Fruit fly (Drosophila melanogaster) whole organism, embryonic: Measurements from ENCODE around the gene nol.

Experiments
- Awh ChIP-seq: fragments of 200-800 bp; sonication (Bioruptor generic); IDR thresholded peaks from 2 replicates; pipeline ENCODE4, ENCODE4 v1.3.6; 2022; ENCODE audit warnings: missing biosample characterization, missing genetic modification characterization
- CG11696 ChIP-seq: fragments of 200-800 bp; sonication (Bioruptor generic); IDR thresholded peaks from 2 replicates; pipeline ENCODE4 v1.3.6; 2022; ENCODE audit warnings: missing biosample characterization, missing genetic modification characterization
- CG12071 ChIP-seq: fragments of 200-800 bp; sonication (Bioruptor generic); optimal IDR thresholded peaks from 3 replicates; lab custom pipeline; 2018; ENCODE audit warnings: missing biosample characterization, mild to moderate bottlenecking, missing genetic modification characterization
- CG14050 ChIP-seq: fragments of 200-800 bp; sonication (Bioruptor generic); IDR thresholded peaks from 3 replicates; pipeline ENCODE4 v1.3.6; 2022; ENCODE audit warnings: missing biosample characterization, missing genetic modification characterization
- CG17612 ChIP-seq: fragments of 200-800 bp; sonication (Bioruptor generic); IDR thresholded peaks from 2 replicates; pipeline ENCODE4 v1.3.6; 2022; ENCODE audit warnings: missing biosample characterization, missing genetic modification characterization
- CG1832 ChIP-seq: fragments of 200-800 bp; sonication (Bioruptor generic); optimal IDR thresholded peaks from 2 replicates; lab custom pipeline; 2017; ENCODE audit warnings: missing biosample characterization, mild to moderate bottlenecking, missing genetic modification characterization, inconsistent platforms
- CG2116 ChIP-seq: fragments of 200-800 bp; sonication (Bioruptor generic); optimal IDR thresholded peaks from 3 replicates; lab custom pipeline; 2018; ENCODE audit warnings: missing biosample characterization, mild to moderate bottlenecking, missing genetic modification characterization
- CG2129 ChIP-seq: fragments of 200-800 bp; sonication (Bioruptor generic); IDR thresholded peaks from 2 replicates; pipeline ENCODE4 v1.3.6; 2022; ENCODE audit warnings: missing biosample characterization, missing genetic modification characterization; ENCODE audit not compliant: partially characterized antibody
- CG2712 ChIP-seq: fragments of 200-800 bp; optimal IDR thresholded peaks from 3 replicates; lab custom pipeline; 2019; ENCODE audit warnings: missing biosample characterization, mild to moderate bottlenecking, missing genetic modification characterization, moderate library complexity
- CG31365 ChIP-seq: fragments of 200-800 bp; sonication (Bioruptor generic); optimal IDR thresholded peaks from 2 replicates; lab custom pipeline; 2018; ENCODE audit warnings: missing biosample characterization, mild to moderate bottlenecking, missing genetic modification characterization
- CG3163 ChIP-seq: fragments of 200-800 bp; sonication (Bioruptor generic); optimal IDR thresholded peaks from 3 replicates; lab custom pipeline; 2016; ENCODE audit warnings: missing biosample characterization, missing genetic modification characterization
- CG3726 ChIP-seq: fragments of 200-800 bp; sonication (Bioruptor generic); IDR thresholded peaks from 3 replicates; pipeline ENCODE4, ENCODE4 v1.3.6; 2022; ENCODE audit warnings: missing biosample characterization, missing genetic modification characterization
- CG5953 ChIP-seq: fragments of 200-800 bp; sonication (Bioruptor generic); IDR thresholded peaks from 2 replicates; pipeline ENCODE4 v1.3.6; 2022; ENCODE audit warnings: missing biosample characterization, missing genetic modification characterization
- CG6272 ChIP-seq: fragments of 200-800 bp; sonication (Bioruptor generic); IDR thresholded peaks from 2 replicates; pipeline ENCODE4 v1.3.6; 2022; ENCODE audit warnings: missing biosample characterization, missing genetic modification characterization
- CG6654 ChIP-seq: fragments of 200-800 bp; sonication (Bioruptor generic); optimal IDR thresholded peaks from 2 replicates; lab custom pipeline; 2017; ENCODE audit warnings: missing biosample characterization, mild to moderate bottlenecking, missing genetic modification characterization
- CG6765 ChIP-seq: fragments of 200-800 bp; sonication (Bioruptor generic); optimal IDR thresholded peaks from 3 replicates; lab custom pipeline; 2017; ENCODE audit warnings: missing biosample characterization, mild to moderate bottlenecking, missing genetic modification characterization
- CG6791 ChIP-seq: fragments of 200-800 bp; sonication (Bioruptor generic); IDR thresholded peaks from 3 replicates; pipeline ENCODE4 v1.3.6; 2022; ENCODE audit warnings: missing biosample characterization, missing genetic modification characterization; ENCODE audit not compliant: partially characterized antibody
- CG9797 ChIP-seq: fragments of 200-800 bp; sonication (Bioruptor generic); optimal IDR thresholded peaks from 3 replicates; lab custom pipeline; 2018; ENCODE audit warnings: missing biosample characterization, mild to moderate bottlenecking, missing genetic modification characterization
- Deaf1 ChIP-seq: fragments of 200-800 bp; optimal IDR thresholded peaks from 3 replicates; lab custom pipeline; 2019; ENCODE audit warnings: missing biosample characterization, mild to moderate bottlenecking, missing genetic modification characterization, moderate library complexity
- Gug ChIP-seq: fragments of 200-800 bp; sonication (Bioruptor generic); IDR thresholded peaks from 4 replicates; pipeline ENCODE4 v1.3.6; 2022; ENCODE audit warnings: missing biosample characterization, missing genetic modification characterization
- H15 ChIP-seq: fragments of 200-800 bp; sonication (Bioruptor generic); IDR thresholded peaks from 3 replicates; pipeline ENCODE4 v1.3.6; 2022; ENCODE audit warnings: missing biosample characterization, missing genetic modification characterization
- HLH54F ChIP-seq: fragments of 200-800 bp; sonication (Bioruptor generic); optimal IDR thresholded peaks from 3 replicates; lab custom pipeline; 2016; ENCODE audit warnings: missing biosample characterization, missing genetic modification characterization
- Hand ChIP-seq: fragments of 200-800 bp; sonication (Bioruptor generic); optimal IDR thresholded peaks from 2 replicates; lab custom pipeline; 2017; ENCODE audit warnings: mild to moderate bottlenecking, missing biosample characterization, missing genetic modification reagents, missing genetic modification characterization
- Hr51 ChIP-seq, 2 experiments: fragments of 200-800 bp; sonication (Bioruptor generic); optimal IDR thresholded peaks; 2 replicates in 1 of 2; 3 replicates in 1 of 2; lab custom pipeline; 2016 to 2018; ENCODE audit warnings: missing biosample characterization in 2 of 2, missing genetic modification characterization in 2 of 2, mild to moderate bottlenecking in 1 of 2, moderate library complexity in 1 of 2
- Lhr ChIP-seq: fragments of 200-800 bp; sonication (Bioruptor generic); optimal IDR thresholded peaks from 3 replicates; lab custom pipeline; 2017; ENCODE audit warnings: mild to moderate bottlenecking, missing biosample characterization, missing genetic modification reagents, missing genetic modification characterization
- MESR4 ChIP-seq: fragments of 200-800 bp; sonication (Bioruptor generic); optimal IDR thresholded peaks from 2 replicates; lab custom pipeline; 2018; ENCODE audit warnings: missing biosample characterization, mild to moderate bottlenecking, missing genetic modification characterization, moderate library complexity
- Neu2 ChIP-seq: fragments of 200-800 bp; sonication (Bioruptor generic); optimal IDR thresholded peaks from 3 replicates; lab custom pipeline; 2016; ENCODE audit warnings: missing biosample characterization, missing genetic modification characterization, borderline replicate concordance
- Nf-YA ChIP-seq: fragments of 200-800 bp; sonication (Bioruptor generic); IDR thresholded peaks from 2 replicates; pipeline ENCODE4 v1.3.6; 2022; ENCODE audit warnings: missing biosample characterization, missing genetic modification characterization
- Rfx ChIP-seq: fragments of 200-800 bp; sonication (Bioruptor generic); IDR thresholded peaks from 2 replicates; pipeline ENCODE4 v1.3.6; 2022; ENCODE audit warnings: missing biosample characterization, missing genetic modification characterization
- Sox100B ChIP-seq: fragments of 200-800 bp; sonication (Bioruptor generic); optimal IDR thresholded peaks from 3 replicates; lab custom pipeline; 2018; ENCODE audit warnings: missing biosample characterization, mild to moderate bottlenecking, missing genetic modification characterization
- Spps ChIP-seq: fragments of 200-800 bp; sonication (Bioruptor generic); optimal IDR thresholded peaks from 2 replicates; lab custom pipeline; 2018; ENCODE audit warnings: missing biosample characterization, mild to moderate bottlenecking, missing genetic modification characterization
- Xrp1 ChIP-seq: fragments of 200-800 bp; sonication (Bioruptor generic); IDR thresholded peaks from 2 replicates; pipeline ENCODE4 v1.3.6; 2022; ENCODE audit warnings: missing biosample characterization, missing genetic modification characterization
- bsh ChIP-seq, 2 experiments: fragments of 200-800 bp; sonication (Bioruptor generic); optimal IDR thresholded peaks; 2 replicates each; lab custom pipeline; 2017 to 2018; ENCODE audit warnings: mild to moderate bottlenecking in 2 of 2, missing biosample characterization in 2 of 2, missing genetic modification characterization in 2 of 2, moderate library complexity in 1 of 2
- chif ChIP-seq, 2 experiments: fragments of 200-800 bp; sonication (Bioruptor generic); optimal IDR thresholded peaks; 3 replicates each; lab custom pipeline; 2016; ENCODE audit warnings: missing biosample characterization in 2 of 2, missing genetic modification characterization in 2 of 2
- crp ChIP-seq, 2 experiments: fragments of 200-800 bp; sonication (Bioruptor generic); optimal IDR thresholded peaks; 2 replicates in 1 of 2; 3 replicates in 1 of 2; lab custom pipeline; 2017; ENCODE audit warnings: missing biosample characterization in 2 of 2, missing genetic modification characterization in 2 of 2, mild to moderate bottlenecking in 1 of 2, moderate library complexity in 1 of 2
- ems ChIP-seq: fragments of 200-800 bp; sonication (Bioruptor generic); optimal IDR thresholded peaks from 3 replicates; lab custom pipeline; 2016; ENCODE audit warnings: missing biosample characterization, missing genetic modification characterization
- gsb ChIP-seq: fragments of 200-800 bp; sonication (Bioruptor generic); IDR thresholded peaks from 2 replicates; pipeline ENCODE4 v1.3.6; 2022; ENCODE audit warnings: missing biosample characterization, missing genetic modification characterization
- kah ChIP-seq: fragments of 200-800 bp; sonication (Bioruptor generic); optimal IDR thresholded peaks from 2 replicates; lab custom pipeline; 2018; ENCODE audit warnings: missing biosample characterization, mild to moderate bottlenecking, missing genetic modification characterization
- kni ChIP-seq: fragments of 200-800 bp; sonication (Bioruptor generic); optimal IDR thresholded peaks from 3 replicates; lab custom pipeline; 2017; ENCODE audit warnings: mild to moderate bottlenecking, missing biosample characterization, missing genetic modification reagents, missing genetic modification characterization
- lab ChIP-seq: fragments of 200-800 bp; sonication (Bioruptor generic); optimal IDR thresholded peaks from 3 replicates; lab custom pipeline; 2017; ENCODE audit warnings: missing biosample characterization, missing genetic modification characterization, mild to moderate bottlenecking, moderate library complexity, missing genetic modification reagents
- oc ChIP-seq: fragments of 200-800 bp; sonication (Bioruptor generic); optimal IDR thresholded peaks from 2 replicates; lab custom pipeline; 2018; ENCODE audit warnings: missing biosample characterization, mild to moderate bottlenecking, missing genetic modification characterization, moderate library complexity
- odd ChIP-seq: fragments of 200-800 bp; sonication (Bioruptor generic); optimal IDR thresholded peaks from 2 replicates; lab custom pipeline; 2017; ENCODE audit warnings: missing biosample characterization, mild to moderate bottlenecking, missing genetic modification characterization
- onecut ChIP-seq: fragments of 200-800 bp; sonication (Bioruptor generic); IDR thresholded peaks from 2 replicates; pipeline ENCODE4 v1.3.6; 2022; ENCODE audit warnings: missing biosample characterization, missing genetic modification characterization
- psq ChIP-seq: fragments of 200-800 bp; sonication (Bioruptor generic); optimal IDR thresholded peaks from 2 replicates; lab custom pipeline; 2017; ENCODE audit warnings: missing biosample characterization, missing genetic modification characterization
- ranshi ChIP-seq: fragments of 200-800 bp; sonication (Bioruptor generic); IDR thresholded peaks from 2 replicates; pipeline ENCODE4 v1.3.6; 2022; ENCODE audit warnings: missing biosample characterization, missing genetic modification characterization
- sens ChIP-seq: fragments of 200-800 bp; sonication (Bioruptor generic); peaks from one replicate; lab custom pipeline; 2016; ENCODE audit warnings: missing biosample characterization, missing genetic modification characterization
- sr ChIP-seq: fragments of 200-800 bp; sonication (Bioruptor generic); IDR thresholded peaks from 3 replicates; pipeline ENCODE4 v1.3.6; 2022; ENCODE audit warnings: missing biosample characterization, missing genetic modification characterization
- tap ChIP-seq: fragments of 200-800 bp; optimal IDR thresholded peaks from 3 replicates; lab custom pipeline; 2019; ENCODE audit warnings: missing biosample characterization, mild to moderate bottlenecking, missing genetic modification characterization, moderate library complexity
- trh ChIP-seq: fragments of 200-800 bp; sonication (Bioruptor generic); optimal IDR thresholded peaks from 2 replicates; lab custom pipeline; 2016; ENCODE audit warnings: missing biosample characterization, missing genetic modification characterization
- ttk ChIP-seq: fragments of 200-800 bp; sonication (Bioruptor generic); IDR thresholded peaks from 2 replicates; pipeline ENCODE4 v2.1.2; 2022; ENCODE audit warnings: missing biosample characterization, missing genetic modification characterization
- yki ChIP-seq: fragments of >200 bp; optimal IDR thresholded peaks from 3 replicates; lab custom pipeline; 2018

The nol gene

dm6 chr3L:11120419-11120958, 10.1 kb upstream of the nol start, which contains the start of the genes FoxK and mRpL2 (continued):
- TF ChIP-seq CG11696 (GFP tag; lab: Robert Waterston, UW) (no peak), oc (tag; lab: Kevin White, UChicago) (no peak), Lhr (GFP tag; lab: Kevin White, UChicago) (no peak), CG3163 (GFP tag; lab: Kevin White, UChicago) (no peak), Nf-YA (GFP tag; lab: Robert Waterston, UW) (no peak), CG2116 (GFP tag; lab: Kevin White, UChicago) (peak; percentile 35), CG6791 (GFP tag; lab: Robert Waterston, UW) (peak; percentile 54; the same call in 2 of the 3 replicates), kah (GFP tag; lab: Kevin White, UChicago) (no peak), Rfx (GFP tag; lab: Robert Waterston, UW) (no peak), Awh (GFP tag; lab: Robert Waterston, UW) (no peak), kni (GFP tag; lab: Kevin White, UChicago) (no peak), Xrp1 (GFP tag; lab: Robert Waterston, UW) (no peak), ems (GFP tag; lab: Kevin White, UChicago) (no peak), trh (GFP tag; lab: Kevin White, UChicago) (no peak), Deaf1 (no peak), CG6654 (GFP tag; lab: Kevin White, UChicago) (no peak), CG12071 (GFP tag; lab: Kevin White, UChicago) (no peak), psq (GFP tag; lab: Kevin White, UChicago) (no peak), Hand (GFP tag; lab: Kevin White, UChicago) (no peak), sens (GFP tag; lab: Kevin White, UChicago) (peak; percentile 78), onecut (peak; percentile 25; the same call in 1 of the 2 replicates), CG9797 (peak; percentile 54), CG1832 (GFP tag; lab: Kevin White, UChicago) (no peak), HLH54F (GFP tag; lab: Kevin White, UChicago) (no peak), odd (GFP tag; lab: Kevin White, UChicago) (no peak), CG6272 (GFP tag; lab: Robert Waterston, UW) (no peak), CG2712 (tag; lab: Kevin White, UChicago) (peak; percentile 34), Spps (tag; lab: Kevin White, UChicago) (no peak), CG17612 (GFP tag; lab: Robert Waterston, UW) (no peak), CG2129 (GFP tag; lab: Robert Waterston, UW) (no peak), chif (GFP tag; optimal IDR thresholded peaks at IDR 0.05; lab: Kevin White, UChicago) (no peak), Gug (no peak), ranshi (GFP tag; lab: Robert Waterston, UW) (no peak), CG5953 (GFP tag; lab: Robert Waterston, UW) (no peak), CG31365 (tag; lab: Kevin White, UChicago) (no peak), yki (lab: Kevin White, UChicago) (no peak), CG14050 (GFP tag; lab: Robert Waterston, UW) (no peak), crp (GFP tag; optimal IDR thresholded peaks at IDR 0.05; lab: Kevin White, UChicago) (peak; percentile 70 to 97), bsh (GFP tag; optimal IDR thresholded peaks at IDR 0.05; lab: Kevin White, UChicago) (peak in 1 of 2 experiments; percentile 94), CG3726 (no peak), lab (GFP tag; lab: Kevin White, UChicago) (no peak), sr (GFP tag; lab: Robert Waterston, UW) (no peak), ttk (GFP tag; lab: Robert Waterston, UW) (no peak), H15 (GFP tag; lab: Robert Waterston, UW) (0 out of 3 replicates have a peak, but pooled peaks have one; percentile 34), Hr51 (GFP tag; optimal IDR thresholded peaks at IDR 0.05; lab: Kevin White, UChicago) (no peak), CG6765 (GFP tag; lab: Kevin White, UChicago) (no peak), tap (tag; lab: Kevin White, UChicago) (no peak), Sox100B (GFP tag; lab: Kevin White, UChicago) (no peak), gsb (GFP tag; lab: Robert Waterston, UW) (no peak), MESR4 (GFP tag; lab: Kevin White, UChicago) (peak; percentile 71), Neu2 (GFP tag; lab: Kevin White, UChicago) (no peak)
